Worm (Caenorhabditis elegans): Measurements from ENCODE around the gene fbxb-13.
"Not testable (repeated sequence)": the region's sequence is repeated elsewhere in the genome, so short reads cannot be mapped to it uniquely, and the experiment has no call there.

fbxb-13 gene

ce11 chrII:1759602-1760001 is 28.5 kb upstream of the fbxb-13 start, which contains the start of gene F36H5.18:
TSS of gene F36H5.18 (plus strand) at chrII:1759902.
- TF ChIP-seq flt-1 (GFP tag; IDR thresholded peaks at IDR 0.05) (no peak), med-1 (GFP tag; optimal IDR thresholded peaks at IDR 0.05; ENCODE audit: insufficient read depth) (no peak), cog-1 (tag; optimal IDR thresholded peaks at IDR 0.05) (no peak), ztf-23 (GFP tag; IDR thresholded peaks at IDR 0.05) (no peak), T22C8.4 (GFP tag; IDR thresholded peaks at IDR 0.05) (no peak), klf-2 (GFP tag; conservative IDR thresholded peaks at IDR 0.05) (no peak), ztf-29 (GFP tag; IDR thresholded peaks at IDR 0.05) (no peak), tab-1 (GFP tag; IDR thresholded peaks at IDR 0.05) (no peak), ref-1 (GFP tag; conservative IDR thresholded peaks at IDR 0.05) (no peak)

ce11 chrII:1761564-1761963 is 26.5 kb upstream of the fbxb-13 start, which contains the start of gene F36H5.4:
TSS of gene F36H5.4 (plus strand) at chrII:1761864.
- TF ChIP-seq tab-1 (GFP tag; IDR thresholded peaks at IDR 0.05) (no peak), flt-1 (GFP tag; IDR thresholded peaks at IDR 0.05) (no peak), ref-1 (GFP tag; conservative IDR thresholded peaks at IDR 0.05) (no peak), med-1 (GFP tag; optimal IDR thresholded peaks at IDR 0.05; ENCODE audit: insufficient read depth) (no peak), klf-2 (GFP tag; conservative IDR thresholded peaks at IDR 0.05) (no peak), T22C8.4 (GFP tag; IDR thresholded peaks at IDR 0.05) (no peak), ztf-23 (GFP tag; IDR thresholded peaks at IDR 0.05) (no peak), ztf-29 (GFP tag; IDR thresholded peaks at IDR 0.05) (no peak), cog-1 (tag; optimal IDR thresholded peaks at IDR 0.05) (no peak)

ce11 chrII:1763072-1763471 is 25.0 kb upstream of the fbxb-13 start, which contains the start of gene math-28:
TSS of gene math-28 (plus strand) at chrII:1763372.
- TF ChIP-seq tab-1 (GFP tag; IDR thresholded peaks at IDR 0.05): no peak
- no peak for TF ChIP-seq T22C8.4 (GFP tag; IDR thresholded peaks at IDR 0.05)
- no peak for TF ChIP-seq klf-2 (GFP tag; conservative IDR thresholded peaks at IDR 0.05)
- TF ChIP-seq flt-1 (GFP tag; IDR thresholded peaks at IDR 0.05): no peak
- TF ChIP-seq cog-1 (tag; optimal IDR thresholded peaks at IDR 0.05): no peak
- no peak for TF ChIP-seq med-1 (GFP tag; optimal IDR thresholded peaks at IDR 0.05; ENCODE audit: insufficient read depth)
- no peak for TF ChIP-seq ztf-29 (GFP tag; IDR thresholded peaks at IDR 0.05)
- no peak for TF ChIP-seq ref-1 (GFP tag; conservative IDR thresholded peaks at IDR 0.05)
- no peak for TF ChIP-seq ztf-23 (GFP tag; IDR thresholded peaks at IDR 0.05)

- no peak for TF ChIP-seq flt-1 (GFP tag; IDR thresholded peaks at IDR 0.05)
- no peak for TF ChIP-seq tab-1 (GFP tag; IDR thresholded peaks at IDR 0.05)
- TF ChIP-seq ztf-23 (GFP tag; IDR thresholded peaks at IDR 0.05): no peak
- no peak for TF ChIP-seq T22C8.4 (GFP tag; IDR thresholded peaks at IDR 0.05)
- TF ChIP-seq ztf-29 (GFP tag; IDR thresholded peaks at IDR 0.05): no peak
- no peak for TF ChIP-seq cog-1 (tag; optimal IDR thresholded peaks at IDR 0.05)
- TF ChIP-seq med-1 (GFP tag; optimal IDR thresholded peaks at IDR 0.05; ENCODE audit: insufficient read depth): no peak
- no peak for TF ChIP-seq klf-2 (GFP tag; conservative IDR thresholded peaks at IDR 0.05)
- no peak for TF ChIP-seq ref-1 (GFP tag; conservative IDR thresholded peaks at IDR 0.05)
Measured at ce11 chrII:1766715-1767114, 21.4 kb upstream of the fbxb-13 start.

- TF ChIP-seq ref-1 (GFP tag; conservative IDR thresholded peaks at IDR 0.05); cog-1 (tag; optimal IDR thresholded peaks at IDR 0.05); med-1 (GFP tag; optimal IDR thresholded peaks at IDR 0.05; ENCODE audit: insufficient read depth): not testable (repeated sequence)
Measured at ce11 chrII:1771347-1771746, 16.7 kb upstream of the fbxb-13 start, which contains the start of gene math-26. TSS of gene math-26 (plus strand) at chrII:1771647.

ce11 chrII:1771785-1772184 is 16.3 kb upstream of the fbxb-13 start, which contains the start of gene math-3:
TSS of gene math-3 (plus strand) at chrII:1772085.
- TF ChIP-seq ztf-29 (GFP tag; IDR thresholded peaks at IDR 0.05) (no peak), flt-1 (GFP tag; IDR thresholded peaks at IDR 0.05) (no peak), cog-1 (tag; optimal IDR thresholded peaks at IDR 0.05) (no peak), tab-1 (GFP tag; IDR thresholded peaks at IDR 0.05) (no peak), med-1 (GFP tag; optimal IDR thresholded peaks at IDR 0.05; ENCODE audit: insufficient read depth) (no peak), T22C8.4 (GFP tag; IDR thresholded peaks at IDR 0.05) (no peak)

- TF ChIP-seq flt-1 (GFP tag; IDR thresholded peaks at IDR 0.05); cog-1 (tag; optimal IDR thresholded peaks at IDR 0.05); ref-1 (GFP tag; conservative IDR thresholded peaks at IDR 0.05): not testable (repeated sequence)
Measured at ce11 chrII:1775234-1775633, 12.8 kb upstream of the fbxb-13 start, which contains the start of gene F36H5.14. TSS of gene F36H5.14 (plus strand) at chrII:1775534.

ce11 chrII:1782474-1782873 is 5.6 kb upstream of the fbxb-13 start, which contains the start of gene math-4:
TSS of gene math-4 (minus strand) at chrII:1782574.
- TF ChIP-seq tab-1 (GFP tag; IDR thresholded peaks at IDR 0.05): no peak
- TF ChIP-seq ztf-23 (GFP tag; IDR thresholded peaks at IDR 0.05): no peak

ce11 chrII:1784799-1785198 is 3.3 kb upstream of the fbxb-13 start, which contains the start of gene C08F1.11:
TSS of gene C08F1.11 (minus strand) at chrII:1784899.
- TF ChIP-seq ztf-29 (GFP tag; IDR thresholded peaks at IDR 0.05) (no peak), cog-1 (tag; optimal IDR thresholded peaks at IDR 0.05) (no peak), med-1 (GFP tag; optimal IDR thresholded peaks at IDR 0.05; ENCODE audit: insufficient read depth) (no peak), klf-2 (GFP tag; conservative IDR thresholded peaks at IDR 0.05) (no peak), flt-1 (GFP tag; IDR thresholded peaks at IDR 0.05) (no peak), ref-1 (GFP tag; conservative IDR thresholded peaks at IDR 0.05) (no peak), tab-1 (GFP tag; IDR thresholded peaks at IDR 0.05) (no peak), ztf-23 (GFP tag; IDR thresholded peaks at IDR 0.05) (no peak), T22C8.4 (GFP tag; IDR thresholded peaks at IDR 0.05) (no peak)

- TF ChIP-seq tab-1 (GFP tag; IDR thresholded peaks at IDR 0.05) (no peak), cog-1 (tag; optimal IDR thresholded peaks at IDR 0.05) (no peak), flt-1 (GFP tag; IDR thresholded peaks at IDR 0.05) (no peak), med-1 (GFP tag; optimal IDR thresholded peaks at IDR 0.05; ENCODE audit: insufficient read depth) (no peak), ref-1 (GFP tag; conservative IDR thresholded peaks at IDR 0.05) (no peak), ztf-29 (GFP tag; IDR thresholded peaks at IDR 0.05) (no peak), klf-2 (GFP tag; conservative IDR thresholded peaks at IDR 0.05) (no peak), ztf-23 (GFP tag; IDR thresholded peaks at IDR 0.05) (no peak), T22C8.4 (GFP tag; IDR thresholded peaks at IDR 0.05) (no peak)
Measured at ce11 chrII:1786209-1786608, 1.9 kb upstream of the fbxb-13 start, which contains the start of gene C08F1.10. TSS of gene C08F1.10 (minus strand) at chrII:1786309.

Measured in whole organism, midembryonic.